Fruit fly (Drosophila melanogaster): ENCODE data around the gene CG12147.

- TF ChIP-seq fd96Ca (GFP tag; IDR thresholded peaks at IDR 0.05) (no peak), Pif1A (GFP tag; optimal IDR thresholded peaks at IDR 0.05) (no peak), Ets98B (GFP tag; IDR thresholded peaks at IDR 0.05) (peak; percentile 42; the same call in 1 of the 2 replicates), Snoo (tag; optimal IDR thresholded peaks at IDR 0.05) (no peak), D1 (tag; optimal IDR thresholded peaks at IDR 0.05) (no peak), CG9948 (tag; optimal IDR thresholded peaks at IDR 0.05) (no peak), gl (tag; optimal IDR thresholded peaks at IDR 0.05) (no peak), CG32121 (GFP tag; IDR thresholded peaks at IDR 0.05) (no peak), EcR (GFP tag; optimal IDR thresholded peaks at IDR 0.05) (peak; percentile 58), CG8159 (tag; optimal IDR thresholded peaks at IDR 0.05) (no peak), CG10348 (GFP tag; IDR thresholded peaks at IDR 0.05) (no peak)
Observed at dm6 chr3R:5392621-5393020, 34.4 kb downstream of the CG12147 start, which contains the start of gene kkv.

Measured in whole organism, pupa.